Worm (Caenorhabditis elegans) whole organism, late embryonic: ENCODE measurements around the gene sel-2.

Experiments
- F13H6.1 ChIP-seq: sonication (generic microtip); optimal IDR thresholded peaks from 2 replicates; lab custom pipeline; 2016; ENCODE audit warnings: missing genetic modification characterization, missing compliant biosample characterization
- K02D7.2 ChIP-seq: sonication (generic microtip); optimal IDR thresholded peaks from 2 replicates; lab custom pipeline; 2017; ENCODE audit warnings: mild to moderate bottlenecking, missing genetic modification characterization, missing compliant biosample characterization
- ceh-18 ChIP-seq: sonication (generic microtip); optimal IDR thresholded peaks from 2 replicates; lab custom pipeline; 2016; ENCODE audit warnings: missing genetic modification characterization, missing compliant biosample characterization
- ceh-48 ChIP-seq: sonication (generic microtip); optimal IDR thresholded peaks from 2 replicates; lab custom pipeline; 2016; ENCODE audit warnings: missing genetic modification characterization, inconsistent platforms, missing compliant biosample characterization
- ceh-9 ChIP-seq: sonication (generic microtip); optimal IDR thresholded peaks from 2 replicates; lab custom pipeline; 2016; ENCODE audit warnings: mild to moderate bottlenecking, missing genetic modification characterization, inconsistent platforms, missing compliant biosample characterization
- elt-2 ChIP-seq: sonication (generic microtip); optimal IDR thresholded peaks from 2 replicates; lab custom pipeline; 2016; ENCODE audit warnings: missing genetic modification reagents, missing genetic modification characterization, missing compliant biosample characterization
- fkh-10 ChIP-seq: fragments of 150-350 bp; optimal IDR thresholded peaks from 2 replicates; lab custom pipeline; 2014; ENCODE audit warnings: missing biosample characterization, missing genetic modification reagents, missing genetic modification characterization
- lin-11 ChIP-seq: fragments of 200-800 bp; sonication (Bioruptor generic); optimal IDR thresholded peaks from 2 replicates; lab custom pipeline; 2018; ENCODE audit warnings: mild to moderate bottlenecking, missing genetic modification characterization, missing compliant biosample characterization
- madf-2 ChIP-seq: sonication (generic microtip); optimal IDR thresholded peaks from 2 replicates; lab custom pipeline; 2017; ENCODE audit warnings: missing genetic modification characterization, missing compliant biosample characterization
- mec-3 ChIP-seq: sonication (generic microtip); optimal IDR thresholded peaks from 2 replicates; lab custom pipeline; 2016; ENCODE audit warnings: borderline replicate concordance, missing genetic modification characterization, missing compliant biosample characterization
- nfya-1 ChIP-seq: sonication (generic microtip); optimal IDR thresholded peaks from 2 replicates; lab custom pipeline; 2017; ENCODE audit warnings: missing genetic modification characterization, mild to moderate bottlenecking, missing compliant biosample characterization, antibody characterized with exemption, moderate library complexity
- pha-4 ChIP-seq: fragments of 150-350 bp; optimal IDR thresholded peaks from 2 replicates; lab custom pipeline; 2018; ENCODE audit warnings: missing biosample characterization, missing genetic modification reagents, missing genetic modification characterization
- pqm-1 ChIP-seq: sonication (generic microtip); optimal IDR thresholded peaks from 2 replicates; lab custom pipeline; 2016; ENCODE audit warnings: missing genetic modification characterization, missing compliant biosample characterization
- zip-5 ChIP-seq: sonication (generic microtip); optimal IDR thresholded peaks from 2 replicates; lab custom pipeline; 2016; ENCODE audit warnings: missing genetic modification characterization, missing compliant biosample characterization

DNA sequence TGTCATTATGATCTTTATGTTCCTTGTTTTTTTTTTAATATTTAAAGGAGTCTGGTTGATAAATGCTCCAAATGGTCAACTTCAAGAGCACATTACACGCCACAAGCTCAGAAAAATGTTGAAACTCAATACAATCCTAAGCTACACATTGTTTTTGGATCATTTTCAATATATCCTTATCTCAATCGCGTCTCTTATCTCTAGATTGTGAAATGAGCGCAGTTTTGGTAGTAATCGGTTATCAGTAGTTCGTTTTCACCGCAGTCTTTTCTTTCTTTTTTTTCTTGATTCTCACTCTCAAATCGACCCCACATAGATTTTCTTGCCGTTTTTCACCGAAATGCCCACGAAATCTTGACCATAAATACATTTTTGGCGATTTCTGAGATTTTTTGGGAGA is 59.3 kb downstream of the sel-2 start:
- TF ChIP-seq pha-4 = no peak
- no peak for TF ChIP-seq K02D7.2
- TF ChIP-seq lin-11 (tag; lab: Kevin White, UChicago) = no peak
- no peak for TF ChIP-seq ceh-18
- peak; percentile 55 for TF ChIP-seq elt-2
- TF ChIP-seq F13H6.1 (tag; lab: Kevin White, UChicago) = no peak
- no peak for TF ChIP-seq madf-2 (tag; lab: Kevin White, UChicago)
- TF ChIP-seq fkh-10 (GFP tag; lab: Kevin White, UChicago) = no peak
- no peak for TF ChIP-seq ceh-9 (tag; lab: Kevin White, UChicago)
- TF ChIP-seq nfya-1 = no peak
- TF ChIP-seq mec-3 (tag; lab: Kevin White, UChicago) = no peak
- no peak for TF ChIP-seq pqm-1 (tag; lab: Kevin White, UChicago)
- no peak for TF ChIP-seq zip-5 (tag; lab: Kevin White, UChicago)
- no peak for TF ChIP-seq ceh-48 (tag; lab: Kevin White, UChicago)
